Fruit fly (Drosophila melanogaster): ENCODE results near the gene CG4194.

CG4194 gene

DNA sequence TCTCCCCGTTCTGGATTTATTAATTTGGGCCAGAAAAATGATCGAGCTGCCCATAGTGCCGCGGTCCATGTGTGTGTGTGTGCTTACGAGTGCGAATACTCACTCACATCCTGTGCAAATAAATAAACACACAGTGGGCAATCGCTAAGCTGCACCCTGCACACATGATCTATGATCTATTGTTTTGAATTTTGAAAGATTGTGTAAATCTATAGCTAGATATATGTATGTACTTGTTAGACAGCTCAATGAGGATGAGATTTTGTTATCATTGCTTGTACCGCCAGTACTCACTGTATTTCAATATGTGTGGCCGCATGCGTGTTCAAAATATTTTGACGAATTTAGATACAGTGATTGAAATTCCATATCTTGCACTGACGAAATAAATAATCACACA lies 14.7 kb downstream of the CG4194 start (continued):
- TF ChIP-seq CG6765 (GFP tag; optimal IDR thresholded peaks at IDR 0.05) = no peak
- TF ChIP-seq NfI (GFP tag; optimal IDR thresholded peaks at IDR 0.05) = peak; percentile 73
- peak; percentile 28; the same call in 1 of the 3 replicates for TF ChIP-seq CG14050 (GFP tag; IDR thresholded peaks at IDR 0.05)
- TF ChIP-seq tgo (GFP tag; IDR thresholded peaks at IDR 0.05) = peak; percentile 41; the same call in 2 of the 3 replicates
- TF ChIP-seq CG2129 (GFP tag; IDR thresholded peaks at IDR 0.05; ENCODE audit: partially characterized antibody) = no peak
- TF ChIP-seq unpg (GFP tag; optimal IDR thresholded peaks at IDR 0.05) = peak; percentile 57
- no peak for TF ChIP-seq eve (GFP tag; optimal IDR thresholded peaks at IDR 0.05)
- TF ChIP-seq CG5953 (GFP tag; IDR thresholded peaks at IDR 0.05) = no peak
- TF ChIP-seq chinmo (GFP tag; IDR thresholded peaks at IDR 0.05; ENCODE audit: partially characterized antibody) = no peak
- TF ChIP-seq ham (GFP tag; IDR thresholded peaks at IDR 0.05) = no peak
- peak; percentile 68 for TF ChIP-seq CG3847 (GFP tag; IDR thresholded peaks at IDR 0.05)
- TF ChIP-seq klu (GFP tag; IDR thresholded peaks at IDR 0.05) = peak; percentile 54
- TF ChIP-seq inv (GFP tag; IDR thresholded peaks at IDR 0.05; ENCODE audit: partially characterized antibody) = no peak
- peak; percentile 39 for TF ChIP-seq HmgZ (tag; optimal IDR thresholded peaks at IDR 0.05)
- TF ChIP-seq Myb (GFP tag; optimal IDR thresholded peaks at IDR 0.05) = peak; percentile 28
- TF ChIP-seq BtbVII (GFP tag; optimal IDR thresholded peaks at IDR 0.05) = peak; percentile 50
- no peak for TF ChIP-seq Bgb (GFP tag; IDR thresholded peaks at IDR 0.05; ENCODE audit: partially characterized antibody)
- TF ChIP-seq tin (GFP tag; optimal IDR thresholded peaks at IDR 0.05) = peak; percentile 2
- no peak for TF ChIP-seq Ets97D (GFP tag; optimal IDR thresholded peaks at IDR 0.05)
- TF ChIP-seq Jarid2 (GFP tag; optimal IDR thresholded peaks at IDR 0.05) = no peak
- TF ChIP-seq CG3838 (GFP tag; optimal IDR thresholded peaks at IDR 0.05) = no peak
- peak; percentile 82 for TF ChIP-seq CG9817 (tag; optimal IDR thresholded peaks at IDR 0.05)
- no peak for TF ChIP-seq CG11093 (GFP tag; IDR thresholded peaks at IDR 0.05)
- TF ChIP-seq PHDP (tag; optimal IDR thresholded peaks at IDR 0.05) = peak; percentile 62
- TF ChIP-seq CG31224 (GFP tag; IDR thresholded peaks at IDR 0.05) = peak; percentile 65
- TF ChIP-seq CG13287 (GFP tag; IDR thresholded peaks at IDR 0.05; ENCODE audit: partially characterized antibody) = no peak
- TF ChIP-seq Optix (GFP tag; IDR thresholded peaks at IDR 0.05) = 0 out of 3 replicates have a peak, but pooled peaks have one; percentile 28
- no peak for TF ChIP-seq bigmax (GFP tag; optimal IDR thresholded peaks at IDR 0.05)
- no peak for TF ChIP-seq CG1233 (GFP tag; optimal IDR thresholded peaks at IDR 0.05)
- no peak for TF ChIP-seq danr (GFP tag; IDR thresholded peaks at IDR 0.05)
- TF ChIP-seq zfh2 (GFP tag; optimal IDR thresholded peaks at IDR 0.05) = peak; percentile 81
- no peak for TF ChIP-seq run (tag; optimal IDR thresholded peaks at IDR 0.05)
- peak; percentile 52 for TF ChIP-seq fu2 (GFP tag; optimal IDR thresholded peaks at IDR 0.05)
- peak; percentile 39 for TF ChIP-seq Bteb2 (GFP tag; optimal IDR thresholded peaks at IDR 0.05)
- TF ChIP-seq Taf1 (GFP tag; IDR thresholded peaks at IDR 0.05) = peak; percentile 69
- TF ChIP-seq schlank (tag; optimal IDR thresholded peaks at IDR 0.05) = peak; percentile 74
- TF ChIP-seq CG7786 (GFP tag; optimal IDR thresholded peaks at IDR 0.05) = peak; percentile 72
- peak; percentile 74 for TF ChIP-seq Atf6 (GFP tag; IDR thresholded peaks at IDR 0.05)
- TF ChIP-seq ase (GFP tag; IDR thresholded peaks at IDR 0.05) = no peak
- no peak for TF ChIP-seq CG4328 (GFP tag; optimal IDR thresholded peaks at IDR 0.05)
- peak; percentile 16 for TF ChIP-seq pum (GFP tag; optimal IDR thresholded peaks at IDR 0.05)
- TF ChIP-seq cwo (GFP tag; optimal IDR thresholded peaks at IDR 0.05) = peak; percentile 48
- TF ChIP-seq fd102C (GFP tag; optimal IDR thresholded peaks at IDR 0.05) = no peak
- peak; percentile 76 for TF ChIP-seq Dbx (GFP tag; IDR thresholded peaks at IDR 0.05)
- peak; percentile 23 for TF ChIP-seq Ravus (GFP tag; IDR thresholded peaks at IDR 0.05)
- no peak for TF ChIP-seq Eip74EF (GFP tag; optimal IDR thresholded peaks at IDR 0.05)
- TF ChIP-seq wor (GFP tag; IDR thresholded peaks at IDR 0.05) = no peak
- peak; percentile 25; the same call in 1 of the 3 replicates for TF ChIP-seq CG34422 (GFP tag; IDR thresholded peaks at IDR 0.05)
- no peak for TF ChIP-seq ato (GFP tag; IDR thresholded peaks at IDR 0.05; ENCODE audit: partially characterized antibody)
- TF ChIP-seq YL-1 (GFP tag; optimal IDR thresholded peaks at IDR 0.05) = no peak
- no peak for TF ChIP-seq cas (GFP tag; IDR thresholded peaks at IDR 0.05)
